Worm (Caenorhabditis elegans) whole organism, mixed stage, embryonic: ENCODE data around the gene ttr-51.

Source experiments
- blmp-1 ChIP-seq: fragments of 150-350 bp; optimal IDR thresholded peaks from 2 replicates; lab custom pipeline; 2014; ENCODE audit warnings: missing biosample characterization, missing genetic modification characterization
- ces-1 ChIP-seq: fragments of 150-350 bp; optimal IDR thresholded peaks from 2 replicates; lab custom pipeline; 2014; ENCODE audit warnings: missing biosample characterization, missing genetic modification reagents, missing genetic modification characterization
- elt-1 ChIP-seq: sonication (generic microtip); optimal IDR thresholded peaks from 2 replicates; lab custom pipeline; 2017; ENCODE audit warnings: missing genetic modification characterization, mild to moderate bottlenecking, missing compliant biosample characterization, antibody characterized with exemption, moderate library complexity, borderline replicate concordance; ENCODE audit not compliant: insufficient read depth
- nhr-2 ChIP-seq: fragments of 150-350 bp; optimal IDR thresholded peaks from 2 replicates; lab custom pipeline; 2014; ENCODE audit warnings: missing biosample characterization, missing genetic modification characterization
- nhr-237 ChIP-seq: fragments of 150-350 bp; optimal IDR thresholded peaks from 2 replicates; lab custom pipeline; 2014; ENCODE audit warnings: missing biosample characterization, missing genetic modification characterization
- nhr-28 ChIP-seq: fragments of 150-350 bp; optimal IDR thresholded peaks from 2 replicates; lab custom pipeline; 2014; ENCODE audit warnings: missing biosample characterization, missing genetic modification characterization
- nhr-76 ChIP-seq: sonication (generic microtip); optimal IDR thresholded peaks from 2 replicates; lab custom pipeline; 2017; ENCODE audit warnings: missing biosample characterization, missing genetic modification characterization
- pha-4 ChIP-seq: fragments of 150-350 bp; optimal IDR thresholded peaks from 2 replicates; lab custom pipeline; 2018; ENCODE audit warnings: missing biosample characterization, missing genetic modification reagents, missing genetic modification characterization
- snpc-4 ChIP-seq: fragments of 150-350 bp; optimal IDR thresholded peaks from 2 replicates; lab custom pipeline; 2014; ENCODE audit warnings: missing biosample characterization, missing genetic modification characterization
- tbx-8 ChIP-seq: fragments of 200-800 bp; sonication (Bioruptor generic); optimal IDR thresholded peaks from 2 replicates; lab custom pipeline; 2018; ENCODE audit warnings: mild to moderate bottlenecking, missing genetic modification characterization, moderate library complexity, missing compliant biosample characterization
- unc-120 ChIP-seq: sonication (generic microtip); optimal IDR thresholded peaks from 2 replicates; lab custom pipeline; 2017; ENCODE audit warnings: missing genetic modification characterization, missing compliant biosample characterization; ENCODE audit not compliant: poor library complexity, severe bottlenecking
- unc-39 ChIP-seq: fragments of 150-350 bp; optimal IDR thresholded peaks from 2 replicates; lab custom pipeline; 2014; ENCODE audit warnings: missing biosample characterization, missing genetic modification characterization
- unc-62 ChIP-seq: fragments of 150-350 bp; optimal IDR thresholded peaks from 2 replicates; lab custom pipeline; 2014; ENCODE audit warnings: missing biosample characterization, missing genetic modification reagents, missing genetic modification characterization
- ztf-11 ChIP-seq: fragments of 150-350 bp; optimal IDR thresholded peaks from 2 replicates; lab custom pipeline; 2014; ENCODE audit warnings: missing biosample characterization, missing genetic modification characterization

ce11 chrIV:13240078-13240841, 11.9 kb downstream of the ttr-51 start, which contains the start of gene rpl-12:
- TF ChIP-seq elt-1 (tag; lab: Kevin White, UChicago) (no peak), nhr-237 (tag; lab: Kevin White, UChicago) (peak; percentile 97), unc-62 (peak; percentile 94), ces-1 (GFP tag; lab: Kevin White, UChicago) (peak; percentile 100), snpc-4 (tag; lab: Kevin White, UChicago) (no peak), tbx-8 (GFP tag; lab: Kevin White, UChicago) (peak; percentile 45), nhr-28 (tag; lab: Kevin White, UChicago) (no peak), pha-4 (tag; lab: Kevin White, UChicago) (peak; percentile 99), ztf-11 (tag; lab: Kevin White, UChicago) (peak; percentile 75), nhr-76 (tag; lab: Kevin White, UChicago) (no peak), unc-120 (tag; lab: Kevin White, UChicago) (peak; percentile 75), unc-39 (tag; lab: Kevin White, UChicago) (peak; percentile 75), blmp-1 (tag; lab: Kevin White, UChicago) (peak; percentile 52), nhr-2 (tag; lab: Kevin White, UChicago) (no peak)
